Fruit fly (Drosophila melanogaster): ENCODE data around the gene mfas.

dm6 chr3R:12006417-12006816 lies 13.3 kb upstream of the mfas start:
- TF ChIP-seq CTCF (optimal IDR thresholded peaks at IDR 0.05) (no peak), CG8478 (optimal IDR thresholded peaks at IDR 0.05) (no peak)

Data from S2 (cell line).